Worm (Caenorhabditis elegans) whole organism, L4 larva: ENCODE data around the gene F10D7.3.
A peak's percentile ranks its signal among the peaks of the same experiment; 100 is the strongest.

Experiments
- D1046.2 ChIP-seq: fragments of 200-800 bp; sonication (Bioruptor generic); IDR thresholded peaks from 2 replicates; pipeline ENCODE4 v1.3.6; 2022; ENCODE audit warnings: missing genetic modification characterization, missing compliant biosample characterization
- R02D3.7 ChIP-seq: fragments of 150-350 bp; sonication (generic microtip); optimal IDR thresholded peaks from 3 replicates; lab custom pipeline; 2014; ENCODE audit warnings: missing biosample characterization, missing genetic modification characterization
- T20F7.1 ChIP-seq: fragments of 200-800 bp; sonication (Bioruptor generic); optimal IDR thresholded peaks from 2 replicates; lab custom pipeline; 2018; ENCODE audit warnings: mild to moderate bottlenecking, missing genetic modification characterization, missing compliant biosample characterization
- Y48G9A.11 ChIP-seq: fragments of 200-800 bp; sonication (Bioruptor generic); IDR thresholded peaks from 2 replicates; pipeline ENCODE4 v1.3.6; 2022; ENCODE audit warnings: missing genetic modification reagents, missing genetic modification characterization, missing compliant biosample characterization
- Y5F2A.4 ChIP-seq: fragments of 200-800 bp; sonication (Bioruptor generic); optimal IDR thresholded peaks from 2 replicates; lab custom pipeline; 2018; ENCODE audit warnings: mild to moderate bottlenecking, missing genetic modification characterization, missing compliant biosample characterization
- aha-1 ChIP-seq: fragments of 150-350 bp; peaks from one replicate; lab custom pipeline; 2014; ENCODE audit warnings: missing biosample characterization, missing genetic modification characterization
- attf-4 ChIP-seq: sonication (generic microtip); optimal IDR thresholded peaks from 3 replicates; lab custom pipeline; 2017; ENCODE audit warnings: missing biosample characterization, missing genetic modification characterization
- ceh-32 ChIP-seq: sonication (generic microtip); optimal IDR thresholded peaks from 2 replicates; lab custom pipeline; 2016; ENCODE audit warnings: mild to moderate bottlenecking, missing genetic modification characterization, missing compliant biosample characterization; ENCODE audit not compliant: poor library complexity
- ceh-44 ChIP-seq: fragments of 200-800 bp; sonication (Bioruptor generic); IDR thresholded peaks from 2 replicates; pipeline ENCODE4 v1.3.6; 2022; ENCODE audit warnings: missing genetic modification reagents, missing genetic modification characterization, missing compliant biosample characterization
- cey-2 ChIP-seq: sonication (generic microtip); optimal IDR thresholded peaks from 3 replicates; lab custom pipeline; 2017; ENCODE audit warnings: missing genetic modification characterization, mild to moderate bottlenecking, missing compliant biosample characterization, antibody characterized with exemption, borderline replicate concordance; ENCODE audit not compliant: insufficient read depth
- duxl-1 ChIP-seq: sonication (generic microtip); optimal IDR thresholded peaks from 2 replicates; lab custom pipeline; 2016; ENCODE audit warnings: mild to moderate bottlenecking, missing genetic modification characterization, moderate library complexity, missing compliant biosample characterization; ENCODE audit not compliant: poor library complexity
- egl-43 ChIP-seq: fragments of 200-800 bp; sonication (Bioruptor generic); IDR thresholded peaks from 2 replicates; pipeline ENCODE4 v1.3.6; 2022; ENCODE audit warnings: missing genetic modification reagents, missing genetic modification characterization, missing compliant biosample characterization
- fkh-10 ChIP-seq: fragments of 150-350 bp; optimal IDR thresholded peaks from 2 replicates; lab custom pipeline; 2014; ENCODE audit warnings: missing biosample characterization, missing genetic modification reagents, missing genetic modification characterization
- fos-1 ChIP-seq: fragments of 150-350 bp; optimal IDR thresholded peaks from 2 replicates; lab custom pipeline; 2014; ENCODE audit warnings: missing biosample characterization, missing genetic modification characterization
- gei-8 ChIP-seq: fragments of 200-800 bp; sonication (Bioruptor generic); optimal IDR thresholded peaks from 2 replicates; lab custom pipeline; 2018; ENCODE audit warnings: mild to moderate bottlenecking, missing genetic modification characterization, missing compliant biosample characterization
- hif-1 ChIP-seq, 2 experiments: sonication (generic microtip); optimal IDR thresholded peaks; 2 replicates each; lab custom pipeline; 2016 to 2017; ENCODE audit warnings: missing compliant biosample characterization in 2 of 2, missing genetic modification characterization in 2 of 2, missing genetic modification reagents in 2 of 2, missing genotype in 2 of 2, mild to moderate bottlenecking in 1 of 2
- hlh-11 ChIP-seq: fragments of 200-800 bp; sonication (Bioruptor generic); optimal IDR thresholded peaks from 2 replicates; lab custom pipeline; 2018; ENCODE audit warnings: mild to moderate bottlenecking, missing genetic modification characterization, missing compliant biosample characterization
- hmg-1.1 ChIP-seq: fragments of 200-800 bp; sonication (Bioruptor generic); IDR thresholded peaks from 2 replicates; pipeline ENCODE4 v1.3.6; 2022; ENCODE audit warnings: missing genetic modification reagents, missing genetic modification characterization, missing compliant biosample characterization
- lim-7 ChIP-seq: fragments of 200-800 bp; sonication (Bioruptor generic); IDR thresholded peaks from 2 replicates; pipeline ENCODE4 v1.3.6; 2022; ENCODE audit warnings: missing genetic modification characterization, missing compliant biosample characterization
- lin-1 ChIP-seq: fragments of 200-800 bp; sonication (Bioruptor generic); IDR thresholded peaks from 2 replicates; pipeline ENCODE4 v1.3.6; 2022; ENCODE audit warnings: missing genetic modification reagents, missing genetic modification characterization, missing compliant biosample characterization
- lin-29 ChIP-seq: fragments of 200-800 bp; sonication (Bioruptor generic); IDR thresholded peaks from 2 replicates; pipeline ENCODE4 v1.3.6; 2022; ENCODE audit warnings: missing genetic modification reagents, missing genetic modification characterization, missing compliant biosample characterization
- lin-38 ChIP-seq: fragments of 200-800 bp; sonication (Bioruptor generic); IDR thresholded peaks from 2 replicates; pipeline ENCODE4 v1.3.6; 2022; ENCODE audit warnings: missing genetic modification reagents, missing genetic modification characterization, missing compliant biosample characterization
- madf-9 ChIP-seq: fragments of 200-800 bp; sonication (Bioruptor generic); conservative IDR thresholded peaks from 2 replicates; pipeline ENCODE4 v1.3.6; 2022; ENCODE audit warnings: missing genetic modification reagents, missing genetic modification characterization, missing compliant biosample characterization
- mdl-1 ChIP-seq, 2 experiments: fragments of 150-350 bp in 1 of 2; sonication (generic microtip) in 1 of 2; optimal IDR thresholded peaks; 2 replicates each; lab custom pipeline; 2014 to 2017; ENCODE audit warnings: missing biosample characterization in 2 of 2, missing genetic modification characterization in 2 of 2
- mdt-29 ChIP-seq: fragments of 200-800 bp; sonication (Bioruptor generic); IDR thresholded peaks from 2 replicates; pipeline ENCODE4 v1.3.6; 2022; ENCODE audit warnings: missing genetic modification reagents, missing genetic modification characterization, missing compliant biosample characterization
- mep-1 ChIP-seq: fragments of 150-350 bp; sonication (generic microtip); optimal IDR thresholded peaks from 3 replicates; lab custom pipeline; 2014; ENCODE audit warnings: missing biosample characterization, missing genetic modification characterization
- nhr-10 ChIP-seq: fragments of 150-350 bp; optimal IDR thresholded peaks from 2 replicates; lab custom pipeline; 2014; ENCODE audit warnings: missing biosample characterization, missing genetic modification characterization
- nhr-102 ChIP-seq: sonication (generic microtip); optimal IDR thresholded peaks from 2 replicates; lab custom pipeline; 2016; ENCODE audit warnings: mild to moderate bottlenecking, missing genetic modification characterization, moderate library complexity, missing compliant biosample characterization
- nhr-11 ChIP-seq: fragments of 150-350 bp; optimal IDR thresholded peaks from 2 replicates; lab custom pipeline; 2014; ENCODE audit warnings: missing biosample characterization, missing genetic modification characterization
- nhr-111 ChIP-seq: fragments of 200-800 bp; sonication (Bioruptor generic); optimal IDR thresholded peaks from 2 replicates; lab custom pipeline; 2018; ENCODE audit warnings: mild to moderate bottlenecking, missing genetic modification characterization, missing compliant biosample characterization
- nhr-28 ChIP-seq: fragments of 150-350 bp; optimal IDR thresholded peaks from 2 replicates; lab custom pipeline; 2014; ENCODE audit warnings: missing biosample characterization, missing genetic modification characterization
- nhr-41 ChIP-seq: fragments of 200-800 bp; sonication (Bioruptor generic); IDR thresholded peaks from 2 replicates; pipeline ENCODE4 v1.3.6; 2022; ENCODE audit warnings: missing genetic modification reagents, missing genetic modification characterization, missing compliant biosample characterization
- nhr-6 ChIP-seq: fragments of 150-350 bp; optimal IDR thresholded peaks from 2 replicates; lab custom pipeline; 2014; ENCODE audit warnings: missing biosample characterization, missing genetic modification characterization
- saeg-2 ChIP-seq: fragments of 200-800 bp; sonication (Bioruptor generic); IDR thresholded peaks from 2 replicates; pipeline ENCODE4 v1.3.6; 2022; ENCODE audit warnings: missing genetic modification reagents, missing genetic modification characterization, missing compliant biosample characterization
- sdz-12 ChIP-seq: fragments of 200-800 bp; sonication (Bioruptor generic); optimal IDR thresholded peaks from 2 replicates; lab custom pipeline; 2018; ENCODE audit warnings: mild to moderate bottlenecking, missing genetic modification characterization, missing compliant biosample characterization
- skn-1 ChIP-seq: fragments of 150-350 bp; optimal IDR thresholded peaks from 2 replicates; lab custom pipeline; 2014; ENCODE audit warnings: missing biosample characterization, missing genetic modification characterization
- snpc-1.2 ChIP-seq: fragments of 200-800 bp; sonication (Bioruptor generic); IDR thresholded peaks from 2 replicates; pipeline ENCODE4 v1.3.6; 2022; ENCODE audit warnings: missing genetic modification reagents, missing genetic modification characterization, missing compliant biosample characterization
- spr-3 ChIP-seq: fragments of 200-800 bp; sonication (Bioruptor generic); optimal IDR thresholded peaks from 2 replicates; lab custom pipeline; 2018; ENCODE audit warnings: mild to moderate bottlenecking, missing genetic modification characterization, missing compliant biosample characterization
- tag-97 ChIP-seq: fragments of 200-800 bp; sonication (Bioruptor generic); IDR thresholded peaks from 2 replicates; pipeline ENCODE4 v1.3.6; 2022; ENCODE audit warnings: missing genetic modification characterization, missing compliant biosample characterization
- unc-62 ChIP-seq, 3 experiments: fragments of 150-350 bp in 1 of 3; sonication (generic microtip); optimal IDR thresholded peaks in 2 of 3; peaks in 1 of 3; 1 replicate in 1 of 3; 2 replicates in 2 of 3; lab custom pipeline; 2014 to 2017; ENCODE audit warnings: missing biosample characterization in 3 of 3, missing genetic modification characterization in 3 of 3, missing genetic modification reagents in 3 of 3, missing genotype in 1 of 3
- zfp-3 ChIP-seq: fragments of 200-800 bp; sonication (Bioruptor generic); conservative IDR thresholded peaks from 2 replicates; pipeline ENCODE4 v1.3.6; 2022; ENCODE audit warnings: missing genetic modification reagents, missing genetic modification characterization, missing compliant biosample characterization
- ztf-11 ChIP-seq: fragments of 150-350 bp; optimal IDR thresholded peaks from 2 replicates; lab custom pipeline; 2014; ENCODE audit warnings: missing biosample characterization, missing genetic modification characterization

The F10D7.3 gene

ce11 chrX:17373955-17374354 is 479 bp downstream of the F10D7.3 start:
- no peak for TF ChIP-seq nhr-11 (tag; lab: Kevin White, UChicago)
- peak in 1 of 2 experiments; percentile 98 for TF ChIP-seq unc-62 (GFP tag; optimal IDR thresholded peaks at IDR 0.05 in 1 of 2; lab: Kevin White, UChicago)
- TF ChIP-seq unc-62 (tag; optimal IDR thresholded peaks at IDR 0.05; lab: Kevin White, UChicago) = no peak
- TF ChIP-seq nhr-28 (tag; lab: Kevin White, UChicago) = peak; percentile 25

- TF ChIP-seq D1046.2 (GFP tag; lab: Robert Waterston, UW) (no peak), skn-1 (tag; lab: Kevin White, UChicago) (no peak), snpc-1.2 (GFP tag; lab: Robert Waterston, UW) (no peak), R02D3.7 (tag; lab: Kevin White, UChicago) (no peak), nhr-102 (tag; lab: Kevin White, UChicago) (no peak), Y5F2A.4 (GFP tag; lab: Kevin White, UChicago) (no peak), nhr-11 (tag; lab: Kevin White, UChicago) (no peak), madf-9 (GFP tag; lab: Robert Waterston, UW) (no peak), spr-3 (GFP tag; lab: Kevin White, UChicago) (no peak), nhr-6 (tag; lab: Kevin White, UChicago) (no peak), mdt-29 (GFP tag; lab: Robert Waterston, UW) (no peak), lim-7 (GFP tag; lab: Robert Waterston, UW) (no peak), aha-1 (tag; lab: Kevin White, UChicago) (no peak), lin-29 (GFP tag; lab: Robert Waterston, UW) (no peak), gei-8 (no peak), unc-62 (GFP tag; optimal IDR thresholded peaks at IDR 0.05 in 1 of 2; lab: Kevin White, UChicago) (peak in 1 of 2 experiments; percentile 84), unc-62 (tag; optimal IDR thresholded peaks at IDR 0.05; lab: Kevin White, UChicago) (no peak), cey-2 (tag; lab: Kevin White, UChicago) (no peak), duxl-1 (tag; lab: Kevin White, UChicago) (no peak), egl-43 (no peak), tag-97 (no peak), fos-1 (tag; lab: Kevin White, UChicago) (no peak), nhr-41 (no peak), zfp-3 (GFP tag; lab: Robert Waterston, UW) (no peak), hlh-11 (tag; lab: Kevin White, UChicago) (peak; percentile 23), hmg-1.1 (GFP tag; lab: Robert Waterston, UW) (0 out of 2 replicates have a peak, but pooled peaks have one; percentile 17), ceh-32 (tag; lab: Kevin White, UChicago) (no peak), lin-1 (GFP tag; lab: Robert Waterston, UW) (no peak), fkh-10 (GFP tag; lab: Kevin White, UChicago) (no peak), mdl-1 (tag; optimal IDR thresholded peaks at IDR 0.05; lab: Kevin White, UChicago) (peak in 1 of 2 experiments; percentile 13), mep-1 (tag; lab: Kevin White, UChicago) (peak; percentile 28), Y48G9A.11 (GFP tag; lab: Robert Waterston, UW) (no peak)
- TF ChIP-seq, all 104 proteins: peak for 5
Observed at ce11 chrX:17369514-17369913, 4.9 kb downstream of the F10D7.3 start.

ce11 chrX:17368542-17368941 is 5.9 kb downstream of the F10D7.3 start, which contains the start of gene mfsd-10:
TSS of gene mfsd-10 (minus strand) at chrX:17368642.
- TF ChIP-seq ceh-44 (GFP tag; lab: Robert Waterston, UW) (no peak), nhr-10 (tag; lab: Kevin White, UChicago) (no peak), nhr-111 (no peak), lin-38 (GFP tag; lab: Robert Waterston, UW) (no peak), T20F7.1 (GFP tag; lab: Kevin White, UChicago) (no peak), attf-4 (no peak), mep-1 (tag; lab: Kevin White, UChicago) (no peak), hif-1 (tag; optimal IDR thresholded peaks at IDR 0.05; lab: Kevin White, UChicago) (no peak), mdl-1 (tag; optimal IDR thresholded peaks at IDR 0.05; lab: Kevin White, UChicago) (no peak), ztf-11 (tag; lab: Kevin White, UChicago) (no peak), sdz-12 (GFP tag; lab: Kevin White, UChicago) (no peak), saeg-2 (GFP tag; lab: Robert Waterston, UW) (no peak), lin-29 (GFP tag; lab: Robert Waterston, UW) (no peak), nhr-28 (tag; lab: Kevin White, UChicago) (no peak)
